Fruit fly (Drosophila melanogaster): Measurements from ENCODE around the gene mthl1.

Gene mthl1

dm6 chrX:16595411-16595810, 45.4 kb upstream of the mthl1 start:
- TF ChIP-seq Dfd (GFP tag; optimal IDR thresholded peaks at IDR 0.05), result no peak
- no peak for TF ChIP-seq Hr78 (GFP tag; optimal IDR thresholded peaks at IDR 0.05)
- no peak for TF ChIP-seq br (GFP tag; optimal IDR thresholded peaks at IDR 0.05)
- TF ChIP-seq sv (GFP tag; optimal IDR thresholded peaks at IDR 0.05), result no peak
- TF ChIP-seq psq (GFP tag; optimal IDR thresholded peaks at IDR 0.05), result no peak
- no peak for TF ChIP-seq Hr83 (GFP tag; optimal IDR thresholded peaks at IDR 0.05; ENCODE audit: poor library complexity, severe bottlenecking)
- TF ChIP-seq Abd-B (GFP tag; optimal IDR thresholded peaks at IDR 0.05), result no peak
- TF ChIP-seq dsf (GFP tag; optimal IDR thresholded peaks at IDR 0.05; ENCODE audit: borderline replicate concordance), result no peak
- no peak for TF ChIP-seq Sp1 (GFP tag; optimal IDR thresholded peaks at IDR 0.05)

DNA sequence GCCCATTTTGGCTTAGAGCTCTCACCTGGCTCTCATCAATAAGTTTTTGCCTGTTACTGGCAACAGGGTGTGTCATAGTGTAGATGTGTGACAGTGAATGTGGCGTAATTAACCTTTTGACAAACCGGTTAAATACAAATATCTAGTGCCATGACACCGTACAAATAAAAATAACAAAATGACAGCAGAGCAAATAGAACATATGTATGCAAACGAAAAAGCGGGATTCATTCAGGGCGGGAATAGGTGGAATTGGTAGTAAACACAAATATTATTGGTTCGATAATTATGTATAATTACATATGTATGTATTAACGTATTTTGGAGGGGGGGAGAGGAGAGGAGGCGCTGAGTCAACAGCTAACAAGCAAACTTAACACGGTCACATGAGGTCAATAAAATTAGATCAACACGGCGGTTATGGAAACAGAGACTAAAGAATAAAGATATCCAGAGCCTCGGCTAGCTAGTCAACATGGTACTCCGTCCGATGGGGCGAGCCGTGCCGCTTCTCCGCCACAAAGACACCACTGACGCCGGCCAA, 44.4 kb upstream of the mthl1 start:
- TF ChIP-seq Mio (GFP tag; optimal IDR thresholded peaks at IDR 0.05) (no peak), usp (GFP tag; optimal IDR thresholded peaks at IDR 0.05) (no peak), Jra (GFP tag; optimal IDR thresholded peaks at IDR 0.05) (no peak), brk (GFP tag; optimal IDR thresholded peaks at IDR 0.05) (no peak), GATAd (GFP tag; optimal IDR thresholded peaks at IDR 0.05) (no peak), dsf (GFP tag; optimal IDR thresholded peaks at IDR 0.05; ENCODE audit: borderline replicate concordance) (no peak), Hr78 (GFP tag; optimal IDR thresholded peaks at IDR 0.05) (no peak), dl (GFP tag; optimal IDR thresholded peaks at IDR 0.05; ENCODE audit: insufficient read depth in 1 of 2, partially characterized antibody in 2 of 2) (no peak), Dif (GFP tag; optimal IDR thresholded peaks at IDR 0.05; ENCODE audit: partially characterized antibody) (no peak), N (GFP tag; optimal IDR thresholded peaks at IDR 0.05) (no peak), br (GFP tag; optimal IDR thresholded peaks at IDR 0.05) (no peak), h (GFP tag; optimal IDR thresholded peaks at IDR 0.05) (no peak)

DNA sequence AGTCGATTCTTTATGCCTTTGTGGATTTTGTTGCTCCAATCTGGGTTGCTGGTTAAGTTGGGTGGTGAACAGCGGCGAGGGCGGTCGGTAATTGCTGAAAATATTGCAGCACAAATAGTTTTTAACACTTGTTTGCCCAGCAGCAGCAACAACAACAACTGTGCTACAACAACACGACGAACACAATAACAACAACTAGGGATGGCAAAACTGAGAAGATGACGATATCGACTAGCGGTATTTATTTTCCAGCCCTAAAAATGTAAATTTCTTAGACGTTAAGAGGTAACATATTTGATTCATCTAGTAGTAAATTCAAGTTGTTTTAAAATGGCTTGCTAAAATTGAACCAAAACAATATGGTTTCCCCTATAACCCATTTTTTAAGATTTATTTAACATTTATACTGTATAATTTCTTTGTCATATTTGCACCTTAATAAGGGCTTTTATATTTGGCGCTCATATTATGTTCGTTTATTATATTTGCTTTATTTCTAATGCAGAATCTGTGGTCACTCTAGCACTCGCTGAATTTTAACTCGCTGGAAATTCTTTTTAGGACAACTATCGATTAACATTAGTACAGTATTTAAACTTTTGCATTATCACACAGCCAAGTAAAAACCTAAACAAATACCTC, 42.3 kb upstream of the mthl1 start:
- peak in 1 of 2 experiments; percentile 13 for TF ChIP-seq foxo (GFP tag; optimal IDR thresholded peaks at IDR 0.05)
- peak; percentile 41 for TF ChIP-seq Jra (GFP tag; optimal IDR thresholded peaks at IDR 0.05)
- TF ChIP-seq rgr (GFP tag; optimal IDR thresholded peaks at IDR 0.05), result no peak
- peak; percentile 17 for TF ChIP-seq OdsH (GFP tag; optimal IDR thresholded peaks at IDR 0.05)
- TF ChIP-seq ey (GFP tag; optimal IDR thresholded peaks at IDR 0.05), result peak; percentile 18

- peak; percentile 40 for TF ChIP-seq Myc (optimal IDR thresholded peaks at IDR 0.05)
- no peak for TF ChIP-seq Rel (GFP tag; optimal IDR thresholded peaks at IDR 0.05)
- TF ChIP-seq Rel (tag; optimal IDR thresholded peaks at IDR 0.05), result peak; percentile 60
- TF ChIP-seq Mio (GFP tag; optimal IDR thresholded peaks at IDR 0.05), result no peak
- TF ChIP-seq dsf (GFP tag; optimal IDR thresholded peaks at IDR 0.05; ENCODE audit: borderline replicate concordance), result no peak
- no peak for TF ChIP-seq h (GFP tag; optimal IDR thresholded peaks at IDR 0.05)
- TF ChIP-seq CrebA (GFP tag; optimal IDR thresholded peaks at IDR 0.05; ENCODE audit: borderline replicate concordance), result no peak
- TF ChIP-seq GATAd (GFP tag; optimal IDR thresholded peaks at IDR 0.05), result no peak
- TF ChIP-seq usp (GFP tag; optimal IDR thresholded peaks at IDR 0.05), result no peak
- TF ChIP-seq woc (GFP tag; optimal IDR thresholded peaks at IDR 0.05), result no peak
- TF ChIP-seq dl (GFP tag; optimal IDR thresholded peaks at IDR 0.05; ENCODE audit: insufficient read depth in 1 of 2, partially characterized antibody in 2 of 2), result no peak
- no peak for TF ChIP-seq dmrt93B (GFP tag; optimal IDR thresholded peaks at IDR 0.05)
These were observed 41.6 kb upstream of the mthl1 start, which contains the start of the genes CG9784 and Nup153 for dm6 chrX:16598978-16599664. Gene CG9784, minus strand, starts transcription at chrX:16599215. Gene Nup153, plus strand, starts transcription at chrX:16599241.

DNA sequence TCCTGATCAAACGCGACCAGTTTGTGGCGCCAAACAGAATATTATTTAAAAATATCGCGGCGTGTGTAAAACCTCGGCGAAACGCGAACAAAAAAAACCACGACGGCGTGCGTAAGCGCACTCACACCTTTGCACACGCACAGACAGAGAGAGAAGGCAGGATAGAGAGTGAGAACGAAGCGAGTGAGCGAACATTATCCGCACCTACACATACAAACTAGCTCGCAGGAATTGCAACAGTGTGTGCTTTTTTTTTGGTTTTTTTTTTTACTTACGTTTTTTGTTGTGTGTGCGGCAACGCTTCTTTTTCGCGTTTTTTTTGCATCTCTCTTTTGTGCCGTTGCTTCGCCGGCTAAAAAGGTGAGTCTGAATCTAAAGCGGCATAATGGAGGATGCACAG, 41.0 kb upstream of the mthl1 start:
- TF ChIP-seq brk (GFP tag; optimal IDR thresholded peaks at IDR 0.05) (no peak), rgr (GFP tag; optimal IDR thresholded peaks at IDR 0.05) (no peak), dl (GFP tag; optimal IDR thresholded peaks at IDR 0.05; ENCODE audit: insufficient read depth in 1 of 2, partially characterized antibody in 2 of 2) (peak in 1 of 2 experiments; percentile 58), sage (GFP tag; optimal IDR thresholded peaks at IDR 0.05) (peak; percentile 10), N (GFP tag; optimal IDR thresholded peaks at IDR 0.05) (peak; percentile 40), Rel (GFP tag; optimal IDR thresholded peaks at IDR 0.05) (peak; percentile 98), Rel (tag; optimal IDR thresholded peaks at IDR 0.05) (peak; percentile 56), Jra (GFP tag; optimal IDR thresholded peaks at IDR 0.05) (peak; percentile 2), psq (GFP tag; optimal IDR thresholded peaks at IDR 0.05) (peak; percentile 87), fru (GFP tag; optimal IDR thresholded peaks at IDR 0.05) (peak; percentile 16), Mio (GFP tag; optimal IDR thresholded peaks at IDR 0.05) (no peak), Vsx2 (GFP tag; optimal IDR thresholded peaks at IDR 0.05; ENCODE audit: partially characterized antibody) (no peak), Myc (optimal IDR thresholded peaks at IDR 0.05) (no peak), ey (GFP tag; optimal IDR thresholded peaks at IDR 0.05) (no peak), foxo (GFP tag; optimal IDR thresholded peaks at IDR 0.05) (peak in 1 of 2 experiments; percentile 85), jim (GFP tag; optimal IDR thresholded peaks at IDR 0.05) (peak; percentile 97), h (GFP tag; optimal IDR thresholded peaks at IDR 0.05) (peak; percentile 30), Dif (GFP tag; optimal IDR thresholded peaks at IDR 0.05; ENCODE audit: partially characterized antibody) (peak; percentile 58), CG9705 (GFP tag; optimal IDR thresholded peaks at IDR 0.05) (peak; percentile 31), CrebA (GFP tag; optimal IDR thresholded peaks at IDR 0.05; ENCODE audit: borderline replicate concordance) (no peak), Sp1 (GFP tag; optimal IDR thresholded peaks at IDR 0.05) (peak; percentile 91), pan (optimal IDR thresholded peaks at IDR 0.05) (no peak), br (GFP tag; optimal IDR thresholded peaks at IDR 0.05) (no peak), Hr83 (GFP tag; optimal IDR thresholded peaks at IDR 0.05; ENCODE audit: poor library complexity, severe bottlenecking) (peak; percentile 71), CG32264 (GFP tag; optimal IDR thresholded peaks at IDR 0.05) (peak; percentile 74), GATAd (GFP tag; optimal IDR thresholded peaks at IDR 0.05) (no peak), tai (GFP tag; optimal IDR thresholded peaks at IDR 0.05) (no peak)

Measured in whole organism, wandering third instar larva.